Worm (Caenorhabditis elegans): ENCODE data around the gene ZK896.5.
A peak's percentile ranks its signal among the peaks of the same experiment; 100 is the strongest.

ce11 chrIV:12896371-12896882, 17.0 kb upstream of the ZK896.5 start, which contains the start of gene K08D8.7:
- TF ChIP-seq pha-4 (tag; optimal IDR thresholded peaks at IDR 0.05) = peak; percentile 28
- no peak for TF ChIP-seq ceh-16 (tag; optimal IDR thresholded peaks at IDR 0.05)
- TF ChIP-seq ztf-4 (tag; optimal IDR thresholded peaks at IDR 0.05) = no peak
- no peak for TF ChIP-seq mdl-1 (tag; optimal IDR thresholded peaks at IDR 0.05)
- no peak for TF ChIP-seq unc-62 (GFP tag; optimal IDR thresholded peaks at IDR 0.05)
- no peak for TF ChIP-seq zag-1 (tag; optimal IDR thresholded peaks at IDR 0.05)
- no peak for TF ChIP-seq hmg-11 (tag; optimal IDR thresholded peaks at IDR 0.05)
- no peak for TF ChIP-seq egl-27 (tag; optimal IDR thresholded peaks at IDR 0.05)
- TF ChIP-seq pqm-1 (tag; optimal IDR thresholded peaks at IDR 0.05) = peak; percentile 3
- no peak for TF ChIP-seq ztf-11 (tag; optimal IDR thresholded peaks at IDR 0.05)
- TF ChIP-seq nhr-77 (tag; optimal IDR thresholded peaks at IDR 0.05) = no peak

Data from whole organism, L3 larva.